Worm (Caenorhabditis elegans) whole organism, dauer: ENCODE results near the gene ceh-21.

Experiments
- unc-62 ChIP-seq: sonication (generic microtip); optimal IDR thresholded peaks from 2 replicates; lab custom pipeline; 2017; ENCODE audit warnings: missing biosample characterization, missing genetic modification reagents, missing genetic modification characterization

ceh-21 gene

DNA sequence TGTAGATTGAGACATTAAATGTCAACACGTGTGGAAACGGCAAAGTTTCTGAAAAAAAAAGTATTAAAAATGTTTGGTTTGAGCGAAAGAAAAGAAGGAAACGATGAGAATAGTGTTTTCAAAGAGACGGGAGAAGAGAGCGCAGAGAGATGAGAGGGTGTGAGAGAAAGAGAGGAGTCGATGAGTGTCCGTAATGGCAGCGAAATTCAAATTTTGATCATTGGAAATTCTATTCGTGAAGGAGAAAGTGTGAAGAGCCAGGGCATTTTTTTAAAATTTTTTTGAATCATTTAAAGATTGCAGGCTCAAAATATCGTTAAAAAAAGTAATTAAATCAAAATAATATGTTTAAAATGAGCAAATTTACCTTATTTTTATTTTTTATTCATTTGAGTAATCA is 7.0 kb downstream of the ceh-21 start, which contains the start of gene T26C11.4:
Gene T26C11.4 (minus strand): TSS at position 54 of the 400 bp plus-strand sequence.
- TF ChIP-seq unc-62 = no peak

DNA sequence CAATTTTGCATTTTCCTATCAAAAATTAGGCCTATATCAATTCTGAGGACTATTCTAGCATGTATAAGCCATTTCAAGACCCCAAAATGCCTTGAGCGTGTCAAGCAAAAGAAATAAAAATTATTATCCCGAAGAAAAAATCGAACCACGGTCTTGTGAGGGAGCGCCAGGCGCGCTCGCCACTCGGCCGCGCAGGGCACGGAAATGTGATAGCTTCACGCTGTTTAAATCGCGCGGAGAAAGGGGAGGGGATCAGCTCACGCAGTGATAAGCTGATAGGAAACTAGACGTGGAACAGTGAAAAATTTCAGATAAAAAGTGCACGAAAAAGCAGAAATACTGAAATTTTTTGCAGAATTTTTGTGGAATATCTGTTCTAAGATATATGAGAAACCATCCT is 14.8 kb downstream of the ceh-21 start:
- no peak for TF ChIP-seq unc-62

DNA sequence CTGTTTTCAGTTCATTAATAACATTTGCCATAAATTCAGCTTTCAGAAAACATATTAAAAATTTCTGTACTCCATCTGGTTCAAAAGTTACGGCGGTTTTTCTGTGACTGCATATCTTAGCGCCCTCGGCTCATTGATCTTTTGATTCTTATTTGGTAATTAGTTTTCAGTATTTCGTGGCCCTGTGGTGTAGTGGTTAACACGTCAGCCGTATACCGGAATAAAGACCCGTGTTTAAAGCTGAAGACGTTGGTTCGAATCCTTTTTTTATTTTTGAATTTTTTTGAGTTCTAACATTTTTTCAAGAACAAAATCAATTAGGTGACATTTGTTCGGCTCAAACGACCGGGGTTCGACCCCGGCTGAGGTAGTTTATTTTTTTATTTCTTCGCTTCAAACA is 22.1 kb downstream of the ceh-21 start:
- no peak for TF ChIP-seq unc-62

DNA sequence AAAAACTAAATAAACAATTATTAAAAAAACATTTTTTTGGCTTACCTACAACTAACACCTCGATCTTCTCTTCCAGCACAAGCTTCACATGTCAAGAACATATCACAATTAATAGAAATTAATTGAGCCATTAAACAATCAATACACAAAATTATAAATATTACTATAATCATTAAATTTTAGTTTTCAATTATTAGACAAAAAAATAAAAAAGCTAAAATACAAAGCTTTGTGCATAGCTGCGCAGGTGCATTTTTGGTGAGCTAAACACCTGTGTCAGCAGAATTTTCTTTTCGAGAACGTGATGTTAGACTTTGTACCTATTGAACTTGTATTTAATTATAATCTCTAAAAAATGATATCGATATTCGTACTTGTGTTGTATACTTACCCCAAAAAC is 22.6 kb downstream of the ceh-21 start, which contains the start of gene C14E2.6:
Gene C14E2.6 (minus strand): TSS at position 101 of the 400 bp plus-strand sequence.
- no peak for TF ChIP-seq unc-62

DNA sequence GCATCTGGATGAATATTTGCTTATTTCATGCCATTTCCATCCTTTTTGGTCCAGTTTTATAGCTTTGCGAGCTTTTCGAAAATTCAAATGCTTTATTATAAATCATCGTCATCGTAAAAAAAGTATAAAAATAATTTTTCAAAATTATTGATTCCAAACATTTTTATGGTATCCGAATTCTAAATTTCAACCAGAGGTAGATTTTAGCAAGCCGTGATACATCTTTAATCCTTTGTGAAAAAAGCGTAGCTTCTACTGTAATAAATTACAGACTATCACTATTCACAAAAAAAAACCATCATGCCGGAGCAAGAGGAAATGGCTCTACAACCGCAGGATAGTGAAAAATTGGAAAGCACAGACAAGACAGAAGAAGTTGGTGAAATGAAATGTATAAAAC is 26.4 kb downstream of the ceh-21 start, which contains the start of gene C14E2.1:
Gene C14E2.1 (plus strand): TSS at position 301 of the 400 bp plus-strand sequence.
- TF ChIP-seq unc-62 = no peak

DNA sequence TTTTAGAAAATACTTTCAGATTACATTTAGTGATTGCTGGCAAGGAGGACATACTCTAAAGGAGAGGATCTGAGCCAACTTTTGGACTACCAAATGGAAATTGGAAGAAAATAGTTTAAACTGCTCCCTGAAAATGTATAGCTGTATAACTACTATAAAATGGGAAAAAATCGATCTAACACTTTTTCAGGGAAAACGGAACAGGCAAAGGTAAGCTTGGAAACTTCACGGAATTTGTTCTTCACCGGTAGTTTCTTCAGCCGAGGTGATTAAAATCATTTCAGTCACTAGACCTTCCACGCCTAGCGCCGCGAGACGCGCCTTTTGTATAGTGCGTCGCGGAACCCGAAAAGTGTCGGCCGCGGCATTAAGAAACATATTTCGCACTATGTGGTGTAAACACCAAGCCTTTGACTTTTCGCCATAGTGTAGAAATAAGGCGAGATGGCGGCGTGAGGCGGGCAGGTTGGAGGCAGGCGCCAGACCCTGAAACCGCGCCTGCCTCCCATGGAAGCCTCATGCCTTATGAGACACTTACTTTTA is 27.2 kb downstream of the ceh-21 start, which contains the start of gene C14E2.5:
Gene C14E2.5 (minus strand): TSS at position 51 of the 543 bp plus-strand sequence.
- TF ChIP-seq unc-62 = no peak

DNA sequence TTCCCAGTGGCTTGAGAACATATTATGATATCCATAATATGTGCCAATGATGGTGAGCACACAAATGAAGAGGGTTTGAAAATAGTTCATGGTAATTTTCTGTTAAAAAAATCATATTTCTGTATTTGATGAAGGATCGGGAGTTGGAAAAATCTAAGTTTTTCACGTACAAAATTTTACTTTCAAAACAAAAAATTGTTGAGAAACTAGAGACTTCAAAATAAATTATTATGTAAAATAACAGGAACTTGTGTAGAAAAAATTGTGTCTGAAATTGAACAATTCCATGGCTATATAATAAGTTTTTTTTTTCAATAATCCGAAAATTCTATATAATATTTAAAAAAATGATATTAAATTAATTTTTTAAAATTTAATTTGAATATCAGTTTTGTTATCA is 31.3 kb downstream of the ceh-21 start, which contains the start of gene C14E2.4:
Gene C14E2.4 (minus strand): TSS at position 101 of the 400 bp plus-strand sequence.
- TF ChIP-seq unc-62 = no peak

DNA sequence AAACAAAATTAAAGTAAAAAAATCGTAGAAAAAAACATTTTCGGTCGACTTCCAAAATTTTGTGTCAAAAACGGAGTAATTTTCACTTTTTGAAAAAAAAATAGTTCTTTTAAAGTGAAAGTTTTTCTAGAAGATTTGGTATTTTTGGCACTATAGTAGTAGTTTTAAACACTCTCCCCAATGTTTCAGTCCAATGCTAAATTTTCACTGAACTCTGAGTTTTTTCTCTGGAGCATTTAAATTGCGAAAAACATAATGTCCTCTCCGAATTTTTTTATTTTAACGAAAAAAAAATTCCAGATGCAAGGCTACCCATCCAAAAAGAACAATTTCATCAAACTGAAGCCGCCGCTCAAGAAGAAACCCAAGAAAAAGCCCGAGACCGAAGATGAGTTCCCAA is 36.4 kb downstream of the ceh-21 start, which contains the start of gene C14E2.7:
Gene C14E2.7 (plus strand): TSS at position 301 of the 400 bp plus-strand sequence.
- TF ChIP-seq unc-62 = no peak

DNA sequence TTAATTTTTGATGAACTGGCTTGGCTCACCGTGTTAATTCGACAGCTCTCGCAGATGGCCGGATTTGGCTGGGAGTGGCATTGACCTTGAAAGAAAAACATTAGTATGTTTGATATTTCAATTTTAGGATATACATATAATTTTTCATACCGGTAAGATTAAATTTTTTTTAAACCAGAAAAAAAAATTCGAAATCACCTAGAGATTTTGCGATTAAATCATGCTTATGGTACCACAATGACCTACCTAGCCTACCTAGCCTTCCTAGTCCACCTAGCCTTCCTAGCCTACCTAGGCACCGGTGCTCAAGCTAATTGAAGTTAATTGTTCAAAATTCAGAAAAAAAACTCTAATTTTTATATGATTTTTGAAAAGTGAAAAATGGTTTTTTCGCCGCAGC is 41.1 kb downstream of the ceh-21 start, which contains the start of gene C14E2.3:
Gene C14E2.3 (minus strand): TSS at position 101 of the 400 bp plus-strand sequence.
- TF ChIP-seq unc-62 = no peak

DNA sequence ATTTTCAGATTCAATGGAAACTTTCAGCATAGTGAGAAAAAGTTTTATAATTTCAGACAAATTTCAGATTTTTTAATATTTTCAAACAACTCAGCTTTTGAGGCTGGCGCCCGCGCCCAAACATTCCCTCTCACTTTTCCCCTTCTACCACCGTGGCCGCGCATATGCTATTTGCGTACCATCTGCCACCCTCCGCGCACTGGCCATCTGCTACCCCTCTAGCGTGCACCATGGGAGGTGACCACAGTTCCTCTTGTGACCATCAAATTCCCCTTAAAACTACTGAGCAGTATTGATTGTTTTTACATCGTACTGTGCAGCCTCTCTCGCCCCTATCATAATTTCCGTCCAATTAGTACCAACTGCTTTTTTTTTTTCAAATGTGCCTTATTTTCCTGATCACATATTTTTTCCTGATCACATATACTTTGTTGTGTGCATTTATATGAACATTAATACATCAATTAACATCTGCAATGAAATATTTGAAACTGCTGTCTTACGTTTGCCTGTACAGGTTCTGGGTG is 51.5 kb downstream of the ceh-21 start, which contains the start of gene C14E2.11:
Gene C14E2.11 (plus strand): TSS at position 477 of the 527 bp plus-strand sequence.
- no peak for TF ChIP-seq unc-62
